Fruit fly (Drosophila melanogaster): ENCODE results near the gene CG16772.

Gene CG16772

dm6 chr2L:20005064-20005463 is 42.6 kb downstream of the CG16772 start:
- TF ChIP-seq Hr38 (GFP tag; optimal IDR thresholded peaks at IDR 0.05) (no peak), CG6163 (GFP tag; IDR thresholded peaks at IDR 0.05) (no peak), Sox102F (GFP tag; optimal IDR thresholded peaks at IDR 0.05) (no peak), CG6792 (GFP tag; optimal IDR thresholded peaks at IDR 0.05) (no peak), fkh (GFP tag; optimal IDR thresholded peaks at IDR 0.05) (no peak)
